Fruit fly (Drosophila melanogaster): ENCODE data around the gene CG15812.

Gene CG15812

dm6 chr3L:3192912-3193311 lies 33.1 kb downstream of the CG15812 start, which contains the start of gene Hsp83 (continued):
- TF ChIP-seq Poxn (GFP tag; IDR thresholded peaks at IDR 0.05), result peak; percentile 40; the same call in 1 of the 2 replicates
- TF ChIP-seq CG1832 (GFP tag; optimal IDR thresholded peaks at IDR 0.05), result no peak
- TF ChIP-seq gce (GFP tag; IDR thresholded peaks at IDR 0.05), result peak; percentile 98
- peak; percentile 95 for TF ChIP-seq org-1 (GFP tag; optimal IDR thresholded peaks at IDR 0.05)
- peak; percentile 54; the same call in 1 of the 2 replicates for TF ChIP-seq crol (GFP tag; IDR thresholded peaks at IDR 0.05)
- peak; percentile 88 for TF ChIP-seq CG9609 (GFP tag; optimal IDR thresholded peaks at IDR 0.05)
- peak; percentile 88 for TF ChIP-seq dmrt99B (tag; optimal IDR thresholded peaks at IDR 0.05)
- peak; percentile 99 for TF ChIP-seq chm (GFP tag; IDR thresholded peaks at IDR 0.05)
- peak; percentile 84 for TF ChIP-seq CG6654 (GFP tag; optimal IDR thresholded peaks at IDR 0.05)
- TF ChIP-seq CG33557 (GFP tag; optimal IDR thresholded peaks at IDR 0.05), result peak; percentile 95
- peak; percentile 92 for TF ChIP-seq p53 (GFP tag; optimal IDR thresholded peaks at IDR 0.05)
- TF ChIP-seq HLH54F (GFP tag; optimal IDR thresholded peaks at IDR 0.05), result peak; percentile 88
- TF ChIP-seq cas (GFP tag; IDR thresholded peaks at IDR 0.05), result peak; percentile 81; the same call in 1 of the 2 replicates
- TF ChIP-seq Oli (tag; optimal IDR thresholded peaks at IDR 0.05), result peak; percentile 86
- TF ChIP-seq CG17361 (GFP tag; IDR thresholded peaks at IDR 0.05), result peak; percentile 81
- TF ChIP-seq amos (GFP tag; IDR thresholded peaks at IDR 0.05; ENCODE audit: partially characterized antibody), result peak; percentile 3; the same call in 1 of the 2 replicates
- TF ChIP-seq CG3281 (GFP tag; optimal IDR thresholded peaks at IDR 0.05), result peak; percentile 99
- TF ChIP-seq CG7839 (tag; optimal IDR thresholded peaks at IDR 0.05), result peak; percentile 91
- no peak for TF ChIP-seq knrl (GFP tag; IDR thresholded peaks at IDR 0.05; ENCODE audit: partially characterized antibody)
- TF ChIP-seq CG13775 (GFP tag; optimal IDR thresholded peaks at IDR 0.05), result peak; percentile 95
- TF ChIP-seq CG2889 (GFP tag; IDR thresholded peaks at IDR 0.05), result peak; percentile 81
- peak; percentile 92 for TF ChIP-seq CG5180 (GFP tag; optimal IDR thresholded peaks at IDR 0.05)
- peak; percentile 76 for TF ChIP-seq pzg (GFP tag; optimal IDR thresholded peaks at IDR 0.05)
- TF ChIP-seq CG10959 (GFP tag; IDR thresholded peaks at IDR 0.05), result peak; percentile 81
- TF ChIP-seq Hand (GFP tag; optimal IDR thresholded peaks at IDR 0.05), result peak; percentile 99
- TF ChIP-seq CG1602 (GFP tag; optimal IDR thresholded peaks at IDR 0.05), result peak; percentile 52
- peak; percentile 100 for TF ChIP-seq Med (GFP tag)
- peak; percentile 99 for TF ChIP-seq BtbVII (GFP tag; optimal IDR thresholded peaks at IDR 0.05)
- TF ChIP-seq CG9727 (GFP tag; optimal IDR thresholded peaks at IDR 0.05), result peak; percentile 95
- no peak for TF ChIP-seq cg (GFP tag; optimal IDR thresholded peaks at IDR 0.05)
- TF ChIP-seq kay (GFP tag; optimal IDR thresholded peaks at IDR 0.05), result peak; percentile 63
- TF ChIP-seq Doc2 (GFP tag; IDR thresholded peaks at IDR 0.05), result 0 out of 2 replicates have a peak, but pooled peaks have one; percentile 33
- TF ChIP-seq CG4730 (GFP tag; IDR thresholded peaks at IDR 0.05), result peak; percentile 77; the same call in 1 of the 2 replicates
- TF ChIP-seq Ptx1 (GFP tag; IDR thresholded peaks at IDR 0.05), result peak; percentile 73
- TF ChIP-seq H15 (GFP tag; IDR thresholded peaks at IDR 0.05), result peak; percentile 92
- peak; percentile 86 for TF ChIP-seq Dek (tag; optimal IDR thresholded peaks at IDR 0.05)
- peak; percentile 89 for TF ChIP-seq ara (GFP tag; IDR thresholded peaks at IDR 0.05)
- TF ChIP-seq run (tag; optimal IDR thresholded peaks at IDR 0.05), result peak; percentile 91
- TF ChIP-seq CG11560 (tag; IDR thresholded peaks at IDR 0.05), result no peak; the same call in 2 of the 3 replicates
- TF ChIP-seq fd102C (GFP tag; optimal IDR thresholded peaks at IDR 0.05), result peak; percentile 86
- TF ChIP-seq CG6689 (GFP tag; IDR thresholded peaks at IDR 0.05), result peak; percentile 81
- peak; percentile 93 for TF ChIP-seq cwo (GFP tag; optimal IDR thresholded peaks at IDR 0.05)
- TF ChIP-seq schlank (tag; optimal IDR thresholded peaks at IDR 0.05), result peak; percentile 99
- peak in 1 of 2 experiments; percentile 89 for TF ChIP-seq insv (GFP tag; optimal IDR thresholded peaks at IDR 0.05)
- peak; percentile 58 for TF ChIP-seq CG31388 (GFP tag; optimal IDR thresholded peaks at IDR 0.05)
- no peak for TF ChIP-seq sd (tag; optimal IDR thresholded peaks at IDR 0.05)
- peak; percentile 75 for TF ChIP-seq tio (GFP tag; optimal IDR thresholded peaks at IDR 0.05)
- peak; percentile 94 for TF ChIP-seq CG3065 (GFP tag; optimal IDR thresholded peaks at IDR 0.05)
- peak; percentile 89 for TF ChIP-seq dysf (GFP tag; IDR thresholded peaks at IDR 0.05)
- TF ChIP-seq D19B (GFP tag; optimal IDR thresholded peaks at IDR 0.05), result peak; percentile 87
